Fruit fly (Drosophila melanogaster): Measurements from ENCODE around the gene CG16721.

The CG16721 gene

DNA sequence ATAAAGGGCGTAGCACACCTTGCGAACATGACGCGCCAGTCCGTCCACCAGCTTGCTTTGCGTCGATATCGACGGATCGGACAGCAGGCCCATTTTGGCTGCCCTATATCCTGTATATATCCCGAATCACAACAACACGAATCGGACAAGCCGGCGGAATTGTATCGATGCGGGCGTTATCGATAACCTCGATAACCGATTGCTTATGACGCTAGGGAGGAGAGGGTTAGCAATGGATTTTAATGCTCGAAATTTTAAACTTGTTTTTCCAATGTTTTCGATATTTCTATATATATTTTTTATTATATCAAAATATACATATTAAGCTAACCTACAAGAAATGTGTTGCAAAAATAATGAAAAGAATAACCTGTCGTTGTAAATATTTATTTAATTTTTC lies 6.5 kb upstream of the CG16721 start, which contains the start of gene GAA1 (continued):
- TF ChIP-seq oc (tag; optimal IDR thresholded peaks at IDR 0.05) (no peak), gem (tag; optimal IDR thresholded peaks at IDR 0.05) (no peak), Hr78 (GFP tag; optimal IDR thresholded peaks at IDR 0.05) (no peak), ranshi (GFP tag; IDR thresholded peaks at IDR 0.05) (no peak), Antp (GFP tag; optimal IDR thresholded peaks at IDR 0.05) (no peak), ato (GFP tag; IDR thresholded peaks at IDR 0.05; ENCODE audit: partially characterized antibody) (peak; percentile 94), lilli (GFP tag; optimal IDR thresholded peaks at IDR 0.05) (peak; percentile 7), CG4730 (GFP tag; IDR thresholded peaks at IDR 0.05) (no peak), fd3F (GFP tag; optimal IDR thresholded peaks at IDR 0.05) (no peak), CG6813 (GFP tag; optimal IDR thresholded peaks at IDR 0.05) (no peak), mam (GFP tag; optimal IDR thresholded peaks at IDR 0.05) (no peak), pb (GFP tag; optimal IDR thresholded peaks at IDR 0.05) (no peak), salm (tag; optimal IDR thresholded peaks at IDR 0.05) (no peak), CG17912 (GFP tag; optimal IDR thresholded peaks at IDR 0.05) (no peak), CG14710 (tag; optimal IDR thresholded peaks at IDR 0.05) (peak; percentile 39), CG13894 (tag; optimal IDR thresholded peaks at IDR 0.05) (no peak), ase (GFP tag; IDR thresholded peaks at IDR 0.05) (no peak), CG17359 (tag; optimal IDR thresholded peaks at IDR 0.05) (no peak), CG6254 (GFP tag; optimal IDR thresholded peaks at IDR 0.05) (no peak), Dfd (GFP tag; optimal IDR thresholded peaks at IDR 0.05) (no peak), schlank (tag; optimal IDR thresholded peaks at IDR 0.05) (no peak), sob (GFP tag; IDR thresholded peaks at IDR 0.05) (no peak), HLH3B (GFP tag; IDR thresholded peaks at IDR 0.05) (no peak), CG34224 (GFP tag; IDR thresholded peaks at IDR 0.05; ENCODE audit: partially characterized antibody) (peak; percentile 89), Hmx (GFP tag; optimal IDR thresholded peaks at IDR 0.05) (no peak), Atf6 (GFP tag; IDR thresholded peaks at IDR 0.05) (no peak), repo (GFP tag; optimal IDR thresholded peaks at IDR 0.05) (no peak), zen (tag; optimal IDR thresholded peaks at IDR 0.05) (no peak), CG8765 (GFP tag; IDR thresholded peaks at IDR 0.05) (no peak), ttk (GFP tag; IDR thresholded peaks at IDR 0.05) (no peak), tio (GFP tag; optimal IDR thresholded peaks at IDR 0.05) (no peak), bigmax (GFP tag; optimal IDR thresholded peaks at IDR 0.05) (no peak), CG6683 (GFP tag; optimal IDR thresholded peaks at IDR 0.05) (no peak), CG18599 (GFP tag; optimal IDR thresholded peaks at IDR 0.05) (no peak), vnd (GFP tag; IDR thresholded peaks at IDR 0.05; ENCODE audit: partially characterized antibody) (peak; percentile 85), CG34376 (GFP tag; optimal IDR thresholded peaks at IDR 0.05) (no peak), Sin3A (optimal IDR thresholded peaks at IDR 0.05) (no peak), CG17829 (tag; optimal IDR thresholded peaks at IDR 0.05) (peak; percentile 17), CG12942 (GFP tag; optimal IDR thresholded peaks at IDR 0.05) (no peak), B-H2 (GFP tag; optimal IDR thresholded peaks at IDR 0.05) (no peak), CG34422 (GFP tag; IDR thresholded peaks at IDR 0.05) (no peak), Oaz (GFP tag; IDR thresholded peaks at IDR 0.05) (no peak), CG9727 (GFP tag; optimal IDR thresholded peaks at IDR 0.05) (no peak), CG10979 (tag; optimal IDR thresholded peaks at IDR 0.05) (no peak), CG2202 (tag; optimal IDR thresholded peaks at IDR 0.05) (no peak), az2 (GFP tag; optimal IDR thresholded peaks at IDR 0.05) (no peak), cad (GFP tag; optimal IDR thresholded peaks at IDR 0.05) (no peak), dysf (GFP tag; IDR thresholded peaks at IDR 0.05) (no peak), Gsc (GFP tag; IDR thresholded peaks at IDR 0.05) (no peak), Ptx1 (GFP tag; IDR thresholded peaks at IDR 0.05) (no peak), sens-2 (GFP tag; IDR thresholded peaks at IDR 0.05) (no peak), Camta (GFP tag; optimal IDR thresholded peaks at IDR 0.05) (no peak)
